Fruit fly (Drosophila melanogaster): ENCODE data around the gene neur.

- TF ChIP-seq rgr (GFP tag; optimal IDR thresholded peaks at IDR 0.05) (peak; percentile 42), Rel (GFP tag; optimal IDR thresholded peaks at IDR 0.05) (no peak), Rel (tag; optimal IDR thresholded peaks at IDR 0.05) (peak; percentile 15), Dif (GFP tag; optimal IDR thresholded peaks at IDR 0.05; ENCODE audit: partially characterized antibody) (no peak), pan (optimal IDR thresholded peaks at IDR 0.05) (no peak), Hnf4 (GFP tag; optimal IDR thresholded peaks at IDR 0.05) (no peak), h (GFP tag; optimal IDR thresholded peaks at IDR 0.05) (no peak), tai (GFP tag; optimal IDR thresholded peaks at IDR 0.05) (no peak), lola (GFP tag; optimal IDR thresholded peaks at IDR 0.05) (no peak), Abd-B (GFP tag; optimal IDR thresholded peaks at IDR 0.05) (no peak), psq (GFP tag; optimal IDR thresholded peaks at IDR 0.05) (peak; percentile 26), usp (GFP tag; optimal IDR thresholded peaks at IDR 0.05) (no peak), jim (GFP tag; optimal IDR thresholded peaks at IDR 0.05) (no peak)
These were observed 54.6 kb downstream of the neur start, which contains the start of gene CG11970 for dm6 chr3R:8984602-8985074.

Data from whole organism, wandering third instar larva.